Fruit fly (Drosophila melanogaster): ENCODE data around the gene png.
A peak's percentile ranks its signal among the peaks of the same experiment; 100 is the strongest.

Gene png

dm6 chrX:1353322-1354212, 3.8 kb downstream of the png start, which contains the start of the genes CG12773 and CG11417 (continued):
- TF ChIP-seq jing (GFP tag; optimal IDR thresholded peaks at IDR 0.05) (no peak), CG10959 (GFP tag; IDR thresholded peaks at IDR 0.05) (no peak), gem (tag; optimal IDR thresholded peaks at IDR 0.05) (no peak), CG34422 (GFP tag; IDR thresholded peaks at IDR 0.05) (no peak), CG12659 (GFP tag; optimal IDR thresholded peaks at IDR 0.05) (no peak), CG10321 (GFP tag; IDR thresholded peaks at IDR 0.05) (no peak), corto (GFP tag; optimal IDR thresholded peaks at IDR 0.05) (no peak), wek (GFP tag; optimal IDR thresholded peaks at IDR 0.05) (no peak), CG14965 (GFP tag; optimal IDR thresholded peaks at IDR 0.05; ENCODE audit: borderline replicate concordance) (no peak), CG31365 (tag; optimal IDR thresholded peaks at IDR 0.05) (no peak), bsh (GFP tag; optimal IDR thresholded peaks at IDR 0.05) (no peak), CG8281 (tag; optimal IDR thresholded peaks at IDR 0.05) (no peak), btn (GFP tag; optimal IDR thresholded peaks at IDR 0.05) (no peak), Tbp (GFP tag; optimal IDR thresholded peaks at IDR 0.05) (no peak), Blimp-1 (GFP tag; optimal IDR thresholded peaks at IDR 0.05) (no peak), zen (tag; optimal IDR thresholded peaks at IDR 0.05) (no peak), lola (GFP tag; optimal IDR thresholded peaks at IDR 0.05) (no peak), HLHmδ (GFP tag; optimal IDR thresholded peaks at IDR 0.05) (no peak), CG9817 (tag; optimal IDR thresholded peaks at IDR 0.05) (no peak), bigmax (GFP tag; optimal IDR thresholded peaks at IDR 0.05) (peak; percentile 10), gce (GFP tag; IDR thresholded peaks at IDR 0.05) (no peak), CG4328 (GFP tag; optimal IDR thresholded peaks at IDR 0.05) (no peak), Doc3 (GFP tag; IDR thresholded peaks at IDR 0.05; ENCODE audit: partially characterized antibody) (peak; percentile 61; the same call in 1 of the 3 replicates), dimm (GFP tag; IDR thresholded peaks at IDR 0.05) (no peak), CG9932 (GFP tag; IDR thresholded peaks at IDR 0.05) (no peak), Oli (tag; optimal IDR thresholded peaks at IDR 0.05) (no peak), Bgb (GFP tag; IDR thresholded peaks at IDR 0.05; ENCODE audit: partially characterized antibody) (peak; percentile 83), run (tag; optimal IDR thresholded peaks at IDR 0.05) (no peak), wor (GFP tag; IDR thresholded peaks at IDR 0.05) (no peak), CG10267 (tag; optimal IDR thresholded peaks at IDR 0.05) (no peak), CHES-1-like (GFP tag; optimal IDR thresholded peaks at IDR 0.05) (no peak), CG7963 (GFP tag; IDR thresholded peaks at IDR 0.05; ENCODE audit: partially characterized antibody) (peak; percentile 90), Spps (tag; optimal IDR thresholded peaks at IDR 0.05) (no peak), sna (GFP tag; IDR thresholded peaks at IDR 0.05; ENCODE audit: partially characterized antibody) (peak; percentile 84), ham (GFP tag; IDR thresholded peaks at IDR 0.05) (no peak), tll (GFP tag; optimal IDR thresholded peaks at IDR 0.05) (no peak), CG4707 (GFP tag; optimal IDR thresholded peaks at IDR 0.05) (no peak), Fer3 (tag; optimal IDR thresholded peaks at IDR 0.05) (no peak), ase (GFP tag; IDR thresholded peaks at IDR 0.05) (no peak), CG8290 (GFP tag; optimal IDR thresholded peaks at IDR 0.05) (no peak), CG8290 (tag; optimal IDR thresholded peaks at IDR 0.05) (no peak), ash1 (GFP tag; optimal IDR thresholded peaks at IDR 0.05) (no peak), CG16815 (GFP tag; optimal IDR thresholded peaks at IDR 0.05) (no peak), CG13296 (GFP tag; optimal IDR thresholded peaks at IDR 0.05) (no peak), H15 (GFP tag; IDR thresholded peaks at IDR 0.05) (no peak), Trl (optimal IDR thresholded peaks at IDR 0.05) (no peak), Trl (GFP tag; optimal IDR thresholded peaks at IDR 0.05) (no peak), unc-4 (GFP tag; IDR thresholded peaks at IDR 0.05; ENCODE audit: partially characterized antibody) (peak; percentile 77)
